Worm (Caenorhabditis elegans): ENCODE measurements around the gene clec-64.

DNA sequence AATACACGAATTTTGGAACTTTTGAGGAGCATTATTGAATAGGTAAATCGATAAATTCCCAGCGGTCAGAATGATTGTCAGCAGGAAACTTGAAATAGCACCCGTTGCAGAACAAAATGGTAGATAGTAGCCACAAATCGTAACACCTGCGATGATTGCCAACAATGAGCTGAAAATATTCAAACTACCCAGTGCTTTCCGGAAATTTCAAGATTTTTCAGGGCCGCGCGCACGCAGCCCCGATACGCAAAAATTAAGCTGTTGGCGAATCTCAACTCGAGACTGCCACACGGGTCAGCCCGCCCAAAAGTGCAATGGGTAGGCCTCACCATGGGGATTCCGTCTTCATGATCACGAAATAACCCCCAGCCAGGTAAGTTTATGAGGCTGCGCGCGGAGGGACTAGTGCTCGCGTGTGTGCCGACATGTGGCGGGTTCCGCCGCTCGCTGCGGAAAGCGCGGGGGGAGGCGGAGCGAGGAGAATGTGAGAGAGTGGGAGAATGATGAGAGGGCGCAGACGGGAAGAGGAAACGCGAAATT, 46.6 kb downstream of the clec-64 start:
- TF ChIP-seq fax-1 (tag; optimal IDR thresholded peaks at IDR 0.05) (no peak), sox-4 (tag; optimal IDR thresholded peaks at IDR 0.05) (no peak), nhr-11 (tag; optimal IDR thresholded peaks at IDR 0.05) (no peak), pha-4 (tag; optimal IDR thresholded peaks at IDR 0.05) (no peak), ceh-45 (GFP tag; IDR thresholded peaks at IDR 0.05) (no peak), K09A11.1 (tag; optimal IDR thresholded peaks at IDR 0.05; ENCODE audit: insufficient read depth) (no peak), ama-1 (optimal IDR thresholded peaks at IDR 0.05) (peak; percentile 99), ceh-19 (GFP tag; optimal IDR thresholded peaks at IDR 0.05) (no peak), tbx-2 (tag; optimal IDR thresholded peaks at IDR 0.05) (peak; percentile 82), pqm-1 (tag; optimal IDR thresholded peaks at IDR 0.05) (peak; percentile 29), nhr-232 (tag; optimal IDR thresholded peaks at IDR 0.05) (peak; percentile 22), hlh-15 (tag; optimal IDR thresholded peaks at IDR 0.05) (no peak), nfya-1 (tag; optimal IDR thresholded peaks at IDR 0.05) (peak; percentile 66)

All from whole organism, late embryonic.